Worm (Caenorhabditis elegans) whole organism, late embryonic: Measurements from ENCODE around the gene Y11D7A.5.

Experiments
- C08G9.2 ChIP-seq: sonication (generic microtip); optimal IDR thresholded peaks from 2 replicates; lab custom pipeline; 2016; ENCODE audit warnings: mild to moderate bottlenecking, missing genetic modification characterization, moderate library complexity, missing compliant biosample characterization
- C38D4.7 ChIP-seq: fragments of 200-800 bp; sonication (Bioruptor generic); optimal IDR thresholded peaks from 2 replicates; lab custom pipeline; 2018; ENCODE audit warnings: mild to moderate bottlenecking, missing genetic modification characterization, moderate library complexity, missing compliant biosample characterization
- F13H6.1 ChIP-seq: sonication (generic microtip); optimal IDR thresholded peaks from 2 replicates; lab custom pipeline; 2016; ENCODE audit warnings: missing genetic modification characterization, missing compliant biosample characterization
- K09A11.1 ChIP-seq: sonication (generic microtip); optimal IDR thresholded peaks from 2 replicates; lab custom pipeline; 2017; ENCODE audit warnings: antibody characterized with exemption, mild to moderate bottlenecking, missing genetic modification characterization, missing compliant biosample characterization; ENCODE audit not compliant: insufficient read depth
- T23F11.4 ChIP-seq: fragments of 200-800 bp; sonication (Bioruptor generic); optimal IDR thresholded peaks from 2 replicates; lab custom pipeline; 2018; ENCODE audit warnings: mild to moderate bottlenecking, missing genetic modification characterization, missing compliant biosample characterization
- ahr-1 ChIP-seq: sonication (generic microtip); optimal IDR thresholded peaks from 2 replicates; lab custom pipeline; 2016; ENCODE audit warnings: missing genetic modification characterization, missing compliant biosample characterization
- ama-1 ChIP-seq: fragments of 150-350 bp; optimal IDR thresholded peaks from 2 replicates; lab custom pipeline; 2014
- ceh-14 ChIP-seq: sonication (generic microtip); optimal IDR thresholded peaks from 2 replicates; lab custom pipeline; 2016; ENCODE audit warnings: missing genotype, missing genetic modification characterization, missing compliant biosample characterization
- ceh-18 ChIP-seq: sonication (generic microtip); optimal IDR thresholded peaks from 2 replicates; lab custom pipeline; 2016; ENCODE audit warnings: missing genetic modification characterization, missing compliant biosample characterization
- ceh-2 ChIP-seq: sonication (generic microtip); optimal IDR thresholded peaks from 2 replicates; lab custom pipeline; 2016; ENCODE audit warnings: missing genotype, missing genetic modification characterization, missing compliant biosample characterization
- ceh-30 ChIP-seq: fragments of 150-350 bp; optimal IDR thresholded peaks from 2 replicates; lab custom pipeline; 2014; ENCODE audit warnings: missing biosample characterization, missing genetic modification characterization
- ceh-31 ChIP-seq: sonication (generic microtip); optimal IDR thresholded peaks from 2 replicates; lab custom pipeline; 2016; ENCODE audit warnings: missing genetic modification characterization, missing compliant biosample characterization
- ceh-34 ChIP-seq: sonication (generic microtip); optimal IDR thresholded peaks from 2 replicates; lab custom pipeline; 2016; ENCODE audit warnings: mild to moderate bottlenecking, missing genetic modification characterization, missing compliant biosample characterization
- ceh-48 ChIP-seq: sonication (generic microtip); optimal IDR thresholded peaks from 2 replicates; lab custom pipeline; 2016; ENCODE audit warnings: missing genetic modification characterization, inconsistent platforms, missing compliant biosample characterization
- ceh-6 ChIP-seq: fragments of 200-800 bp; sonication (Bioruptor generic); optimal IDR thresholded peaks from 2 replicates; lab custom pipeline; 2018; ENCODE audit warnings: mild to moderate bottlenecking, missing genetic modification characterization, missing compliant biosample characterization
- che-1 ChIP-seq: sonication (generic microtip); optimal IDR thresholded peaks from 2 replicates; lab custom pipeline; 2016; ENCODE audit warnings: mild to moderate bottlenecking, missing genetic modification characterization, missing compliant biosample characterization
- dmd-4 ChIP-seq: sonication (generic microtip); optimal IDR thresholded peaks from 2 replicates; lab custom pipeline; 2016; ENCODE audit warnings: borderline replicate concordance, missing genetic modification characterization, missing compliant biosample characterization
- elt-2 ChIP-seq: sonication (generic microtip); optimal IDR thresholded peaks from 2 replicates; lab custom pipeline; 2016; ENCODE audit warnings: missing genetic modification reagents, missing genetic modification characterization, missing compliant biosample characterization
- ets-4 ChIP-seq: sonication (generic microtip); optimal IDR thresholded peaks from 2 replicates; lab custom pipeline; 2016; ENCODE audit warnings: missing genetic modification characterization, missing compliant biosample characterization
- fax-1 ChIP-seq: sonication (generic microtip); optimal IDR thresholded peaks from 2 replicates; lab custom pipeline; 2016; ENCODE audit warnings: missing genotype, missing genetic modification characterization, missing compliant biosample characterization
- hlh-15 ChIP-seq: sonication (generic microtip); optimal IDR thresholded peaks from 2 replicates; lab custom pipeline; 2016; ENCODE audit warnings: missing genetic modification characterization, missing compliant biosample characterization
- hlh-6 ChIP-seq: sonication (generic microtip); optimal IDR thresholded peaks from 2 replicates; lab custom pipeline; 2016; ENCODE audit warnings: missing genotype, missing genetic modification characterization, missing compliant biosample characterization
- lim-6 ChIP-seq: sonication (generic microtip); optimal IDR thresholded peaks from 2 replicates; lab custom pipeline; 2016; ENCODE audit warnings: missing genetic modification characterization, missing compliant biosample characterization
- lin-11 ChIP-seq: fragments of 200-800 bp; sonication (Bioruptor generic); optimal IDR thresholded peaks from 2 replicates; lab custom pipeline; 2018; ENCODE audit warnings: mild to moderate bottlenecking, missing genetic modification characterization, missing compliant biosample characterization
- mec-3 ChIP-seq: sonication (generic microtip); optimal IDR thresholded peaks from 2 replicates; lab custom pipeline; 2016; ENCODE audit warnings: borderline replicate concordance, missing genetic modification characterization, missing compliant biosample characterization
- nfya-1 ChIP-seq: sonication (generic microtip); optimal IDR thresholded peaks from 2 replicates; lab custom pipeline; 2017; ENCODE audit warnings: missing genetic modification characterization, mild to moderate bottlenecking, missing compliant biosample characterization, antibody characterized with exemption, moderate library complexity
- odd-2 ChIP-seq: sonication (generic microtip); optimal IDR thresholded peaks from 2 replicates; lab custom pipeline; 2017; ENCODE audit warnings: antibody characterized with exemption, mild to moderate bottlenecking, missing genetic modification characterization, missing compliant biosample characterization
- pha-2 ChIP-seq: sonication (generic microtip); optimal IDR thresholded peaks from 2 replicates; lab custom pipeline; 2017; ENCODE audit warnings: mild to moderate bottlenecking, missing genetic modification characterization, missing compliant biosample characterization
- ref-2 ChIP-seq: sonication (generic microtip); optimal IDR thresholded peaks from 2 replicates; lab custom pipeline; 2016; ENCODE audit warnings: missing genetic modification characterization, missing compliant biosample characterization
- sdc-2 ChIP-seq: sonication (generic microtip); optimal IDR thresholded peaks from 2 replicates; lab custom pipeline; 2016; ENCODE audit warnings: missing genotype, missing genetic modification characterization, missing compliant biosample characterization
- syd-9 ChIP-seq: sonication (generic microtip); optimal IDR thresholded peaks from 2 replicates; lab custom pipeline; 2016; ENCODE audit warnings: mild to moderate bottlenecking, missing genetic modification characterization, moderate library complexity, missing compliant biosample characterization
- tbx-2 ChIP-seq: sonication (generic microtip); optimal IDR thresholded peaks from 2 replicates; lab custom pipeline; 2016; ENCODE audit warnings: missing genetic modification characterization, missing compliant biosample characterization
- tbx-7 ChIP-seq: sonication (generic microtip); optimal IDR thresholded peaks from 2 replicates; lab custom pipeline; 2016; ENCODE audit warnings: missing genotype, missing genetic modification characterization, missing compliant biosample characterization
- unc-55 ChIP-seq: sonication (generic microtip); optimal IDR thresholded peaks from 2 replicates; lab custom pipeline; 2017; ENCODE audit warnings: missing biosample characterization, missing genetic modification reagents, missing genetic modification characterization
- unc-86 ChIP-seq: sonication (generic microtip); optimal IDR thresholded peaks from 2 replicates; lab custom pipeline; 2016; ENCODE audit warnings: missing genetic modification characterization, missing compliant biosample characterization

The Y11D7A.5 gene

DNA sequence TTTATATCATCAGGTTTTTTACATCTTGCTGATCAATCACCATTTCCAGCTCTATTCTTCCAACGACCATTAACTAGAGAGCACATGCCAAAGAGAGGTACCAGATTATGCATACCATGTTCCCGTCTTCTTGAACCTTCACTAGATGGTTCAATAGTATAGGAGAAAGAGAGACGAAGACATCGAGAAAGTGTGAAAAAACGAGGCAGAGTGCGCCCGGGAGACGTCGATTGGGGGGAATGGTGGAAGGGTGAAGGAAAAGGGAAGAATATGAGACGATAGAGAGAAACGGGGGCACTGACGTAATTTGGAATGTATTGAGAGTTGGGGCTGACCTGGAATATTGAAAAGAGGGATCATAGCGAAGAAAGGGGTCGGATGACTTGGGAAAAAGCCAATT, 22.3 kb upstream of the Y11D7A.5 start:
- TF ChIP-seq ref-2 (tag; lab: Kevin White, UChicago) (peak; percentile 72), ceh-34 (no peak), elt-2 (tag; lab: Kevin White, UChicago) (no peak), fax-1 (tag; lab: Kevin White, UChicago) (no peak), ahr-1 (no peak), K09A11.1 (tag; lab: Kevin White, UChicago) (no peak), mec-3 (tag; lab: Kevin White, UChicago) (no peak), nfya-1 (tag; lab: Kevin White, UChicago) (peak; percentile 16), tbx-2 (tag; lab: Kevin White, UChicago) (peak; percentile 74)

DNA sequence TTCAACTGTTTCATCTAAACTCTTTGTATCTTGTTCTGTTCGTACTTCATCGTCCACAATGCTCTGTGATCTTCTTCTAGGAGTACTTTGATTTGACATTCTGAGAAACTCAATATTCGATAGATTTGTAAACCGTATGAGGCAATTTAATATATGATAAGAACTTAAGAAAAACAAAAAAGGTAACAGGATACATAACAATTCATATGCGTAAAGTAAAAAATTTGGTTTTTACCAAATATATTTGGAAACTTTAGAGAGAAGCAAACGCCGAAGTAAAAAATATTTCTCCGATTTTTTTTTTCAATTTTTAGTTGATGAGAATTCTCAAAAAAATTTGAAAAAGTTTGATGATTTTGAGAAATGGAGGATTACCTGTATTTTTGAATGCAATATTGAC, 21.1 kb upstream of the Y11D7A.5 start, which contains the start of gene Y11D7A.19:
TSS of gene Y11D7A.19 (minus strand) at position 101 of the 400 bp plus-strand sequence.
- TF ChIP-seq ceh-34 (no peak), unc-86 (tag; lab: Kevin White, UChicago) (no peak), che-1 (tag; lab: Kevin White, UChicago) (no peak)

DNA sequence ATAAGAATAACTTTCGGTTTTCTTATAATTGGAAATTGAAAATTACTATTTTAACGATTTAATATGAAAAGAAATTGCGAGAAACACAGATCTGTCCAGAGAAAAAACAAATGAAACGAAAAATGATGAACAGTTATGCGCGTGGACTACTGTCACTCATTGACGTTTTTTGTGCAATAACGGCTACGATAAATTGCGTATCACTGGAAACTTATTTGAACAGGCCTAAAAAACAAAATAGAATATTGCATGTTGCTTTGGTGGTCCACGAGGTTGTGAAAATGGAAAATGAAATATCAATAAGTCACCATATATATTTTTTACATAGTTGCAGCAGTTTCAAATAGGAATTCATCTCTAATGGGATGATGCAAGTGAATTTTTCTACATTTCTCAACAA, 19.2 kb upstream of the Y11D7A.5 start:
- TF ChIP-seq ceh-30 (no peak), ama-1 (lab: Kevin White, UChicago) (no peak), ceh-14 (tag; lab: Kevin White, UChicago) (no peak), C08G9.2 (tag; lab: Kevin White, UChicago) (no peak), ets-4 (tag; lab: Kevin White, UChicago) (no peak), tbx-7 (tag; lab: Kevin White, UChicago) (no peak), ceh-6 (GFP tag; lab: Kevin White, UChicago) (no peak), odd-2 (tag; lab: Kevin White, UChicago) (no peak), unc-55 (GFP tag; lab: Kevin White, UChicago) (no peak)

DNA sequence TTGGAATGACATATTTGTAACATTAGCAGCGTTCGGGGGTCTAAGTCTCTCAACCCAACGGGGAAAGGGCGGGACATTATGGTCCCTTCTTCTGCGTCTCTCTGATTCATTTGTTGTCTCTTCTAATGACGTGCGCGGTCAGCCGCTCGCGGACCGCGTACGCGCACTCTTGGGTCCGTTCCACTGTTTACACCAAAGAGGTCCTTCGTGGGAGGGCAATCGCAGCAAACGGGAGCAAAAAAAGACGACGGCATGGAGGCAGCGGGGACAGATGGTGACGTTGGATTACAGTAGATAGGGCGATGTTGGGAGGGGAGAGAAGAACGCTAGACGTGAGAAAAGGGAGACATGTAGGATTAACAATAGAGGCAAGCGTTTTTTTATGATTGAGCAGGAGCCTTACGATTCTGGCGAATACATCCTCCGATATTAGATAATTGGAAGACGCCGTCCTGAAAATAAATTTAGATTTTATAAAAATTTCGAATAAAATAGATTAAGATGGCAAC, 18.5 kb upstream of the Y11D7A.5 start, which contains the start of gene flh-1:
TSS of gene flh-1 (minus strand) at position 459 of the 509 bp plus-strand sequence.
- TF ChIP-seq sdc-2 (tag; lab: Kevin White, UChicago) (peak; percentile 58), unc-55 (GFP tag; lab: Kevin White, UChicago) (peak; percentile 12), ceh-34 (peak; percentile 28), hlh-6 (tag; lab: Kevin White, UChicago) (peak; percentile 21), ref-2 (tag; lab: Kevin White, UChicago) (peak; percentile 47), lim-6 (tag; lab: Kevin White, UChicago) (no peak), dmd-4 (no peak), tbx-2 (tag; lab: Kevin White, UChicago) (peak; percentile 58), elt-2 (tag; lab: Kevin White, UChicago) (no peak), ceh-2 (tag; lab: Kevin White, UChicago) (peak; percentile 30), ceh-31 (tag; lab: Kevin White, UChicago) (peak; percentile 37), C38D4.7 (GFP tag; lab: Kevin White, UChicago) (no peak), nfya-1 (tag; lab: Kevin White, UChicago) (peak; percentile 31), che-1 (tag; lab: Kevin White, UChicago) (no peak), mec-3 (tag; lab: Kevin White, UChicago) (no peak), hlh-15 (no peak)
- TF ChIP-seq, all 69 proteins: peak for 9

DNA sequence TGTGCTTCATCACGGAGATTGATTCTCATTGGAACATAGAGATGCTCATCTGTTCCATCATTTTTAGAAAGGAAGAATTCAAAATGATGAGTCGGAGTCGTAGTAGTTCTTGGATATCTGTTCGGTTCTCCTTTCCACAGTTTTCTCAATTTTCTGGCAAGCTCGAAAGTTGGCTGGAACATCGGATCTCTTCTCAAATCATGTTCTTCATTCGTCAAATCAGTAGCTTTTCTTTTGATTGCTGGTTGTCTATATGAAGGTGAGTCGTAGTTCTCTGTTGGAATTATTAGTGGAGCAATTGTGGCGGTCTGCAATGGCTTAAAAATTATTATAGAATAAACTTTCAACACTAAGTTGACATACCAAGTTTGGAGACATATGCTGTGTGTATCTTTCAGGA, 17.0 kb upstream of the Y11D7A.5 start:
- TF ChIP-seq tbx-7 (tag; lab: Kevin White, UChicago) (no peak), ceh-18 (tag; lab: Kevin White, UChicago) (no peak), syd-9 (tag; lab: Kevin White, UChicago) (no peak), ceh-34 (no peak), pha-2 (tag; lab: Kevin White, UChicago) (no peak), hlh-6 (tag; lab: Kevin White, UChicago) (no peak), unc-55 (GFP tag; lab: Kevin White, UChicago) (no peak), ets-4 (tag; lab: Kevin White, UChicago) (no peak), lin-11 (tag; lab: Kevin White, UChicago) (no peak), C08G9.2 (tag; lab: Kevin White, UChicago) (no peak), tbx-2 (tag; lab: Kevin White, UChicago) (no peak), ama-1 (lab: Kevin White, UChicago) (no peak), che-1 (tag; lab: Kevin White, UChicago) (no peak), C38D4.7 (GFP tag; lab: Kevin White, UChicago) (no peak), ceh-30 (no peak), ceh-14 (tag; lab: Kevin White, UChicago) (no peak), odd-2 (tag; lab: Kevin White, UChicago) (no peak), T23F11.4 (GFP tag; lab: Kevin White, UChicago) (no peak), F13H6.1 (no peak), ceh-48 (no peak)
- TF ChIP-seq, all 69 proteins: peak for 0
